Worm (Caenorhabditis elegans): ENCODE data around the gene Y82E9BR.20.

Y82E9BR.20 gene

ce11 chrIII:1395355-1395754, 21.1 kb downstream of the Y82E9BR.20 start:
- no peak for TF ChIP-seq W03F9.2 (tag; optimal IDR thresholded peaks at IDR 0.05)
- no peak for TF ChIP-seq him-1 (tag; optimal IDR thresholded peaks at IDR 0.05)
- no peak for TF ChIP-seq dao-5 (tag; optimal IDR thresholded peaks at IDR 0.05)

- TF ChIP-seq dao-5 (tag; optimal IDR thresholded peaks at IDR 0.05): no peak
- no peak for TF ChIP-seq him-1 (tag; optimal IDR thresholded peaks at IDR 0.05)
- no peak for TF ChIP-seq W03F9.2 (tag; optimal IDR thresholded peaks at IDR 0.05)
Measured at ce11 chrIII:1398183-1398582, 24.0 kb downstream of the Y82E9BR.20 start.

ce11 chrIII:1399670-1400069, 25.5 kb downstream of the Y82E9BR.20 start, which contains the start of gene pals-16:
Gene pals-16 (plus strand): TSS chrIII:1399970.
- TF ChIP-seq him-1 (tag; optimal IDR thresholded peaks at IDR 0.05) (no peak), W03F9.2 (tag; optimal IDR thresholded peaks at IDR 0.05) (no peak), dao-5 (tag; optimal IDR thresholded peaks at IDR 0.05) (no peak)

ce11 chrIII:1401497-1401990, 27.3 kb downstream of the Y82E9BR.20 start, which contains the start of gene pals-19:
Gene pals-19 (plus strand): TSS chrIII:1401940.
- TF ChIP-seq dao-5 (tag; optimal IDR thresholded peaks at IDR 0.05) (no peak), him-1 (tag; optimal IDR thresholded peaks at IDR 0.05) (no peak), W03F9.2 (tag; optimal IDR thresholded peaks at IDR 0.05) (no peak)

ce11 chrIII:1403108-1403507, 28.9 kb downstream of the Y82E9BR.20 start, which contains the start of gene pals-18:
Gene pals-18 (plus strand): TSS chrIII:1403408.
- TF ChIP-seq dao-5 (tag; optimal IDR thresholded peaks at IDR 0.05) (no peak), him-1 (tag; optimal IDR thresholded peaks at IDR 0.05) (no peak), W03F9.2 (tag; optimal IDR thresholded peaks at IDR 0.05) (no peak)

- TF ChIP-seq him-1 (tag; optimal IDR thresholded peaks at IDR 0.05) (no peak), dao-5 (tag; optimal IDR thresholded peaks at IDR 0.05) (no peak), W03F9.2 (tag; optimal IDR thresholded peaks at IDR 0.05) (no peak)
Measured at ce11 chrIII:1409139-1409538, 34.9 kb downstream of the Y82E9BR.20 start, which contains the start of gene Y82E9BR.22. Gene Y82E9BR.22 (minus strand): TSS chrIII:1409239.

- TF ChIP-seq W03F9.2 (tag; optimal IDR thresholded peaks at IDR 0.05) (no peak), him-1 (tag; optimal IDR thresholded peaks at IDR 0.05) (no peak), dao-5 (tag; optimal IDR thresholded peaks at IDR 0.05) (no peak)
Measured at ce11 chrIII:1413125-1413837, 39.1 kb downstream of the Y82E9BR.20 start.

- TF ChIP-seq W03F9.2 (tag; optimal IDR thresholded peaks at IDR 0.05): no peak
- no peak for TF ChIP-seq him-1 (tag; optimal IDR thresholded peaks at IDR 0.05)
- no peak for TF ChIP-seq dao-5 (tag; optimal IDR thresholded peaks at IDR 0.05)
Measured at ce11 chrIII:1413890-1414613, 39.8 kb downstream of the Y82E9BR.20 start, which contains the start of gene Y82E9BR.14. Gene Y82E9BR.14 (minus strand): TSS chrIII:1414116.

- TF ChIP-seq dao-5 (tag; optimal IDR thresholded peaks at IDR 0.05): no peak
- TF ChIP-seq W03F9.2 (tag; optimal IDR thresholded peaks at IDR 0.05): no peak
- no peak for TF ChIP-seq him-1 (tag; optimal IDR thresholded peaks at IDR 0.05)
Measured at ce11 chrIII:1416571-1416970, 42.4 kb downstream of the Y82E9BR.20 start.

- TF ChIP-seq dao-5 (tag; optimal IDR thresholded peaks at IDR 0.05): no peak
- TF ChIP-seq W03F9.2 (tag; optimal IDR thresholded peaks at IDR 0.05): no peak
- no peak for TF ChIP-seq him-1 (tag; optimal IDR thresholded peaks at IDR 0.05)
Measured at ce11 chrIII:1417090-1417489, 42.9 kb downstream of the Y82E9BR.20 start, which contains the start of gene elc-1. Gene elc-1 (minus strand): TSS chrIII:1417190.

ce11 chrIII:1418709-1419108, 44.5 kb downstream of the Y82E9BR.20 start:
- TF ChIP-seq him-1 (tag; optimal IDR thresholded peaks at IDR 0.05) (peak; percentile 20), dao-5 (tag; optimal IDR thresholded peaks at IDR 0.05) (no peak), W03F9.2 (tag; optimal IDR thresholded peaks at IDR 0.05) (peak; percentile 82)

- TF ChIP-seq dao-5 (tag; optimal IDR thresholded peaks at IDR 0.05) (no peak), him-1 (tag; optimal IDR thresholded peaks at IDR 0.05) (no peak), W03F9.2 (tag; optimal IDR thresholded peaks at IDR 0.05) (no peak)
Measured at ce11 chrIII:1419146-1419636, 45.0 kb downstream of the Y82E9BR.20 start, which contains the start of gene Y82E9BR.3. Gene Y82E9BR.3 (plus strand): TSS chrIII:1419196.

- TF ChIP-seq him-1 (tag; optimal IDR thresholded peaks at IDR 0.05) (no peak), W03F9.2 (tag; optimal IDR thresholded peaks at IDR 0.05) (no peak), dao-5 (tag; optimal IDR thresholded peaks at IDR 0.05) (no peak)
Measured at ce11 chrIII:1419700-1420356, 45.6 kb downstream of the Y82E9BR.20 start.

Measured in whole organism, L4/young adult.